Fruit fly (Drosophila melanogaster) whole organism, embryonic: ENCODE results near the gene Prx2.

ENCODE experiments used
- Asciz ChIP-seq: fragments of 200-800 bp; sonication (Bioruptor generic); optimal IDR thresholded peaks from 2 replicates; lab custom pipeline; 2017; ENCODE audit warnings: missing biosample characterization, mild to moderate bottlenecking, missing genetic modification characterization, missing genetic modification reagents
- Atf3 ChIP-seq: fragments of 200-800 bp; sonication (Bioruptor generic); optimal IDR thresholded peaks from 3 replicates; lab custom pipeline; 2016; ENCODE audit warnings: missing biosample characterization, missing genetic modification characterization
- CG1024 ChIP-seq: fragments of 200-800 bp; sonication (Bioruptor generic); IDR thresholded peaks from 2 replicates; pipeline ENCODE4 v1.3.6; 2022; ENCODE audit warnings: missing biosample characterization, missing genetic modification characterization
- CG11398 ChIP-seq: fragments of 200-800 bp; sonication (Bioruptor generic); optimal IDR thresholded peaks from 2 replicates; lab custom pipeline; 2016; ENCODE audit warnings: missing biosample characterization, missing genetic modification characterization
- CG12071 ChIP-seq: fragments of 200-800 bp; sonication (Bioruptor generic); optimal IDR thresholded peaks from 3 replicates; lab custom pipeline; 2018; ENCODE audit warnings: missing biosample characterization, mild to moderate bottlenecking, missing genetic modification characterization
- CG12104 ChIP-seq: fragments of 200-800 bp; sonication (Bioruptor generic); optimal IDR thresholded peaks from 3 replicates; lab custom pipeline; 2016; ENCODE audit warnings: missing biosample characterization, missing genetic modification characterization
- CG12299 ChIP-seq: fragments of 200-800 bp; sonication (Bioruptor generic); optimal IDR thresholded peaks from 2 replicates; lab custom pipeline; 2018; ENCODE audit warnings: missing biosample characterization, mild to moderate bottlenecking, missing genetic modification characterization
- CG13624 ChIP-seq: fragments of 200-800 bp; sonication (Bioruptor generic); optimal IDR thresholded peaks from 2 replicates; lab custom pipeline; 2016; ENCODE audit warnings: missing biosample characterization, missing genetic modification characterization
- CG13775 ChIP-seq: fragments of 200-800 bp; sonication (Bioruptor generic); optimal IDR thresholded peaks from 3 replicates; lab custom pipeline; 2017; ENCODE audit warnings: missing biosample characterization, mild to moderate bottlenecking, missing genetic modification characterization
- CG15696 ChIP-seq: fragments of 200-800 bp; sonication (Bioruptor generic); optimal IDR thresholded peaks from 2 replicates; lab custom pipeline; 2019; ENCODE audit warnings: missing biosample characterization, mild to moderate bottlenecking, missing genetic modification characterization, moderate library complexity
- CG1602 ChIP-seq: fragments of 200-800 bp; sonication (Bioruptor generic); optimal IDR thresholded peaks from 3 replicates; lab custom pipeline; 2016; ENCODE audit warnings: missing biosample characterization, missing genetic modification characterization
- CG17568 ChIP-seq: fragments of 200-800 bp; sonication (Bioruptor generic); optimal IDR thresholded peaks from 2 replicates; lab custom pipeline; 2018; ENCODE audit warnings: missing biosample characterization, mild to moderate bottlenecking, missing genetic modification characterization, moderate library complexity
- CG17912 ChIP-seq: fragments of 200-800 bp; sonication (Bioruptor generic); optimal IDR thresholded peaks from 2 replicates; lab custom pipeline; 2018; ENCODE audit warnings: missing biosample characterization, mild to moderate bottlenecking, missing genetic modification characterization
- CG1832 ChIP-seq: fragments of 200-800 bp; sonication (Bioruptor generic); optimal IDR thresholded peaks from 2 replicates; lab custom pipeline; 2017; ENCODE audit warnings: missing biosample characterization, mild to moderate bottlenecking, missing genetic modification characterization, inconsistent platforms
- CG18599 ChIP-seq: fragments of 200-800 bp; sonication (Bioruptor generic); optimal IDR thresholded peaks from 3 replicates; lab custom pipeline; 2017; ENCODE audit warnings: missing biosample characterization, missing genetic modification characterization, mild to moderate bottlenecking, moderate library complexity, missing genetic modification reagents
- CG31365 ChIP-seq: fragments of 200-800 bp; sonication (Bioruptor generic); optimal IDR thresholded peaks from 2 replicates; lab custom pipeline; 2018; ENCODE audit warnings: missing biosample characterization, mild to moderate bottlenecking, missing genetic modification characterization
- CG31388 ChIP-seq: fragments of 200-800 bp; sonication (Bioruptor generic); optimal IDR thresholded peaks from 2 replicates; lab custom pipeline; 2016; ENCODE audit warnings: missing biosample characterization, missing genetic modification characterization
- CG34224 ChIP-seq: fragments of 200-800 bp; sonication (Bioruptor generic); IDR thresholded peaks from 3 replicates; pipeline ENCODE4 v1.3.6; 2022; ENCODE audit warnings: missing biosample characterization, missing genetic modification characterization; ENCODE audit not compliant: partially characterized antibody
- CG3995 ChIP-seq: fragments of 200-800 bp; sonication (Bioruptor generic); optimal IDR thresholded peaks from 3 replicates; lab custom pipeline; 2016; ENCODE audit warnings: missing biosample characterization, missing genetic modification characterization
- CG7745 ChIP-seq: fragments of 200-800 bp; sonication (Bioruptor generic); optimal IDR thresholded peaks from 2 replicates; lab custom pipeline; 2018; ENCODE audit warnings: missing biosample characterization, mild to moderate bottlenecking, missing genetic modification characterization, moderate library complexity
- CG9437 ChIP-seq: fragments of 200-800 bp; sonication (Bioruptor generic); optimal IDR thresholded peaks from 2 replicates; lab custom pipeline; 2018; ENCODE audit warnings: missing biosample characterization, mild to moderate bottlenecking, missing genetic modification characterization
- CG9797 ChIP-seq: fragments of 200-800 bp; sonication (Bioruptor generic); optimal IDR thresholded peaks from 3 replicates; lab custom pipeline; 2018; ENCODE audit warnings: missing biosample characterization, mild to moderate bottlenecking, missing genetic modification characterization
- Chrac-16 ChIP-seq: fragments of 200-800 bp; sonication (Bioruptor generic); optimal IDR thresholded peaks from 3 replicates; lab custom pipeline; 2016; ENCODE audit warnings: missing biosample characterization, missing genetic modification characterization
- CkIIα-i1 ChIP-seq: fragments of 200-800 bp; sonication (Bioruptor generic); IDR thresholded peaks from 2 replicates; pipeline ENCODE4 v1.3.6; 2022; ENCODE audit warnings: missing biosample characterization, missing genetic modification characterization
- CoRest ChIP-seq: fragments of 200-800 bp; sonication (Bioruptor generic); optimal IDR thresholded peaks from 3 replicates; lab custom pipeline; 2018; ENCODE audit warnings: missing biosample characterization, mild to moderate bottlenecking, missing genetic modification characterization, moderate library complexity
- Drgx ChIP-seq: fragments of 200-800 bp; sonication (Bioruptor generic); IDR thresholded peaks from 2 replicates; pipeline ENCODE4 v1.3.6; 2022; ENCODE audit warnings: missing biosample characterization, missing genetic modification characterization
- H15 ChIP-seq: fragments of 200-800 bp; sonication (Bioruptor generic); IDR thresholded peaks from 3 replicates; pipeline ENCODE4 v1.3.6; 2022; ENCODE audit warnings: missing biosample characterization, missing genetic modification characterization
- HLH4C ChIP-seq: fragments of 200-800 bp; sonication (Bioruptor generic); IDR thresholded peaks from 3 replicates; pipeline ENCODE4 v1.3.6; 2022; ENCODE audit warnings: missing biosample characterization, missing genetic modification characterization; ENCODE audit not compliant: partially characterized antibody
- HLH54F ChIP-seq: fragments of 200-800 bp; sonication (Bioruptor generic); optimal IDR thresholded peaks from 3 replicates; lab custom pipeline; 2016; ENCODE audit warnings: missing biosample characterization, missing genetic modification characterization
- Hr51 ChIP-seq, 2 experiments: fragments of 200-800 bp; sonication (Bioruptor generic); optimal IDR thresholded peaks; 2 replicates in 1 of 2; 3 replicates in 1 of 2; lab custom pipeline; 2016 to 2018; ENCODE audit warnings: missing biosample characterization in 2 of 2, missing genetic modification characterization in 2 of 2, mild to moderate bottlenecking in 1 of 2, moderate library complexity in 1 of 2
- Lim3 ChIP-seq: fragments of 200-800 bp; sonication (Bioruptor generic); IDR thresholded peaks from 2 replicates; pipeline ENCODE4 v1.3.6; 2022; ENCODE audit warnings: missing biosample characterization, missing genetic modification characterization
- Mrtf ChIP-seq: fragments of 200-800 bp; sonication (Bioruptor generic); IDR thresholded peaks from 3 replicates; pipeline ENCODE4 v1.3.6; 2022; ENCODE audit warnings: missing biosample characterization, missing genetic modification characterization
- NC2β ChIP-seq: fragments of 200-800 bp; sonication (Bioruptor generic); optimal IDR thresholded peaks from 2 replicates; lab custom pipeline; 2016; ENCODE audit warnings: missing biosample characterization, missing genetic modification characterization
- NfI ChIP-seq: fragments of 200-800 bp; sonication (Bioruptor generic); optimal IDR thresholded peaks from 3 replicates; lab custom pipeline; 2018; ENCODE audit warnings: missing biosample characterization, mild to moderate bottlenecking, missing genetic modification characterization, moderate library complexity
- Pdp1 ChIP-seq, 2 experiments: fragments of 200-800 bp; sonication (Bioruptor generic); optimal IDR thresholded peaks; 3 replicates each; lab custom pipeline; 2016; ENCODE audit warnings: missing biosample characterization in 2 of 2, missing genetic modification characterization in 2 of 2, mild to moderate bottlenecking in 1 of 2, moderate library complexity in 1 of 2
- Sox100B ChIP-seq: fragments of 200-800 bp; sonication (Bioruptor generic); optimal IDR thresholded peaks from 3 replicates; lab custom pipeline; 2018; ENCODE audit warnings: missing biosample characterization, mild to moderate bottlenecking, missing genetic modification characterization
- TFAM ChIP-seq: fragments of 200-800 bp; sonication (Bioruptor generic); optimal IDR thresholded peaks from 2 replicates; lab custom pipeline; 2017; ENCODE audit warnings: missing biosample characterization, missing genetic modification characterization, inconsistent platforms
- Vsx1 ChIP-seq: fragments of 200-800 bp; sonication (Bioruptor generic); optimal IDR thresholded peaks from 2 replicates; lab custom pipeline; 2017; ENCODE audit warnings: missing biosample characterization, mild to moderate bottlenecking, missing genetic modification characterization, missing genetic modification reagents
- ash1 ChIP-seq: fragments of 200-800 bp; sonication (Bioruptor generic); optimal IDR thresholded peaks from 2 replicates; lab custom pipeline; 2018; ENCODE audit warnings: missing biosample characterization, mild to moderate bottlenecking, missing genetic modification characterization
- az2 ChIP-seq: fragments of 200-800 bp; sonication (Bioruptor generic); optimal IDR thresholded peaks from 3 replicates; lab custom pipeline; 2016; ENCODE audit warnings: missing biosample characterization, missing genetic modification characterization
- br ChIP-seq: fragments of >200 bp; optimal IDR thresholded peaks from 2 replicates; lab custom pipeline; 2017
- btn ChIP-seq: fragments of 200-800 bp; sonication (Bioruptor generic); optimal IDR thresholded peaks from 2 replicates; lab custom pipeline; 2016; ENCODE audit warnings: missing biosample characterization, missing genetic modification characterization
- exex ChIP-seq: fragments of 200-800 bp; sonication (Bioruptor generic); optimal IDR thresholded peaks from 4 replicates; lab custom pipeline; 2018; ENCODE audit warnings: missing biosample characterization, mild to moderate bottlenecking, missing genetic modification characterization, moderate library complexity
- fd96Cb ChIP-seq: fragments of 200-800 bp; sonication (Bioruptor generic); optimal IDR thresholded peaks from 2 replicates; lab custom pipeline; 2018; ENCODE audit warnings: missing biosample characterization, mild to moderate bottlenecking, missing genetic modification characterization, moderate library complexity
- ftz-f1 ChIP-seq: fragments of 200-800 bp; sonication (Bioruptor generic); optimal IDR thresholded peaks from 2 replicates; lab custom pipeline; 2016; ENCODE audit warnings: missing biosample characterization, missing genetic modification characterization
- hkb ChIP-seq, 2 experiments: fragments of 200-800 bp in 1 of 2; fragments of >200 bp in 1 of 2; sonication (Bioruptor generic) in 1 of 2; IDR thresholded peaks in 1 of 2; optimal IDR thresholded peaks in 1 of 2; 2 replicates each; pipeline versions ENCODE4 v1.3.6 to Lab custom; 2017 to 2022; ENCODE audit warnings: missing biosample characterization in 1 of 2, missing genetic modification characterization in 1 of 2
- nom ChIP-seq: fragments of 200-800 bp; sonication (Bioruptor generic); optimal IDR thresholded peaks from 2 replicates; lab custom pipeline; 2017; ENCODE audit warnings: missing biosample characterization, missing genetic modification characterization, mild to moderate bottlenecking, moderate library complexity, missing genetic modification reagents
- repo ChIP-seq: fragments of 200-800 bp; sonication (Bioruptor generic); optimal IDR thresholded peaks from 2 replicates; lab custom pipeline; 2016; ENCODE audit warnings: missing biosample characterization, missing genetic modification characterization
- ttk ChIP-seq: fragments of 200-800 bp; sonication (Bioruptor generic); IDR thresholded peaks from 2 replicates; pipeline ENCODE4 v2.1.2; 2022; ENCODE audit warnings: missing biosample characterization, missing genetic modification characterization
- zen ChIP-seq: fragments of 200-800 bp; sonication (Bioruptor generic); optimal IDR thresholded peaks from 3 replicates; lab custom pipeline; 2018; ENCODE audit warnings: missing biosample characterization, mild to moderate bottlenecking, missing genetic modification characterization, moderate library complexity

Prx2 gene

dm6 chrX:13368149-13368548, 38.5 kb downstream of the Prx2 start, which contains the start of gene dmrt11E (continued):
- TF ChIP-seq CG18599 (GFP tag; lab: Kevin White, UChicago) = peak; percentile 10
- no peak for TF ChIP-seq CG11398 (GFP tag; lab: Kevin White, UChicago)
- TF ChIP-seq repo (GFP tag; lab: Kevin White, UChicago) = no peak
- TF ChIP-seq zen (tag; lab: Kevin White, UChicago) = peak; percentile 75
- no peak for TF ChIP-seq CG31388 (GFP tag; lab: Kevin White, UChicago)
- TF ChIP-seq btn (GFP tag; lab: Kevin White, UChicago) = no peak
- TF ChIP-seq hkb (optimal IDR thresholded peaks at IDR 0.05; lab: Kevin White, UChicago) = no peak
- peak; percentile 54; the same call in 1 of the 2 replicates for TF ChIP-seq hkb (GFP tag; IDR thresholded peaks at IDR 0.05; lab: Robert Waterston, UW)
- no peak for TF ChIP-seq CG3995 (GFP tag; lab: Kevin White, UChicago)
- TF ChIP-seq fd96Cb (tag; lab: Kevin White, UChicago) = peak; percentile 77
- peak; percentile 9 for TF ChIP-seq CG9437 (GFP tag; lab: Kevin White, UChicago)
- peak; percentile 89 for TF ChIP-seq CG15696 (tag; lab: Kevin White, UChicago)
- TF ChIP-seq CG12299 (tag; lab: Kevin White, UChicago) = peak; percentile 44
- no peak for TF ChIP-seq NC2β (GFP tag; lab: Kevin White, UChicago)
- TF ChIP-seq CkIIα-i1 = no peak
- TF ChIP-seq CG13624 = no peak
- TF ChIP-seq Chrac-16 = peak; percentile 42
- no peak for TF ChIP-seq ash1 (GFP tag; lab: Kevin White, UChicago)
- TF ChIP-seq ttk (GFP tag; lab: Robert Waterston, UW) = peak; percentile 50; the same call in 1 of the 2 replicates
- peak; percentile 8 for TF ChIP-seq NfI (GFP tag; lab: Kevin White, UChicago)
- no peak for TF ChIP-seq exex (tag; lab: Kevin White, UChicago)
- no peak for TF ChIP-seq Atf3 (GFP tag; lab: Kevin White, UChicago)
- no peak for TF ChIP-seq HLH4C (GFP tag; lab: Robert Waterston, UW)
- TF ChIP-seq CG9797 (GFP tag; lab: Kevin White, UChicago) = no peak
- TF ChIP-seq CG7745 (tag; lab: Kevin White, UChicago) = no peak
- no peak for TF ChIP-seq TFAM
- TF ChIP-seq H15 (GFP tag; lab: Robert Waterston, UW) = peak; percentile 56; the same call in 1 of the 3 replicates
- no peak for TF ChIP-seq nom
- TF ChIP-seq Hr51 (GFP tag; optimal IDR thresholded peaks at IDR 0.05; lab: Kevin White, UChicago) = peak in 1 of 2 experiments; percentile 62
- TF ChIP-seq CG13775 = peak; percentile 18
- TF ChIP-seq Mrtf (GFP tag; lab: Robert Waterston, UW) = peak; percentile 54; the same call in 1 of the 3 replicates
- no peak for TF ChIP-seq CG34224 (GFP tag; lab: Robert Waterston, UW)
- peak; percentile 31 for TF ChIP-seq Sox100B (GFP tag; lab: Kevin White, UChicago)
- no peak for TF ChIP-seq HLH54F (GFP tag; lab: Kevin White, UChicago)
- TF ChIP-seq CG1602 (GFP tag; lab: Kevin White, UChicago) = peak; percentile 47
- TF ChIP-seq Pdp1 (GFP tag; optimal IDR thresholded peaks at IDR 0.05; lab: Kevin White, UChicago) = no peak
- peak; percentile 55 for TF ChIP-seq az2
- no peak for TF ChIP-seq ftz-f1
- TF ChIP-seq CG17912 = no peak
- no peak for TF ChIP-seq CG1832
- no peak for TF ChIP-seq br (lab: Kevin White, UChicago)
- TF ChIP-seq Lim3 (GFP tag; lab: Robert Waterston, UW) = no peak
- TF ChIP-seq CoRest = peak; percentile 72
- no peak for TF ChIP-seq CG12071 (GFP tag; lab: Kevin White, UChicago)
- TF ChIP-seq CG31365 = no peak
- no peak for TF ChIP-seq Vsx1 (GFP tag; lab: Kevin White, UChicago)
- TF ChIP-seq CG17568 (GFP tag; lab: Kevin White, UChicago) = peak; percentile 3
- TF ChIP-seq Asciz (GFP tag; lab: Kevin White, UChicago) = peak; percentile 48
- TF ChIP-seq CG12104 = peak; percentile 28
- TF ChIP-seq Drgx (GFP tag; lab: Robert Waterston, UW) = 0 out of 2 replicates have a peak, but pooled peaks have one; percentile 12
- peak; percentile 54 for TF ChIP-seq CG1024
